Worm (Caenorhabditis elegans): ENCODE data around the gene faah-6.

faah-6 gene

DNA sequence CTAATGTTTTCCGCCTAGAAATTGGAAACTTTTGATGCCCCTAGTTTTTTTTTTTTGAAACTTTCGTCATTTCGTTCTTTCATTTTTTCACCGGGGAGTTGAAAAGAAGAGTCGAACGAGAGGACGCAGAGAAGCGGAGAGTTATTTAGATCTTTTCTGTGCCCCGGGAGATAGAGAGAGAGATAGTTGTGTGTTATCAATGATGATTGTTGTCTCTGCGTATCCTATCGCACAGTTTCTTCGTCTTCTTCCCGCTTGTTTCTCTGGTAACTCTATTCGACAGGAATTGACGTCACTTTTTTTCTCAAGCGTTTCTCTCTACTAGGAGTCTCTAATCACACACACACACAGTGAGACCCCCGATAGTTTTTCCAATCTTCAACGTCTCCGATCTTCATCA lies 39.1 kb downstream of the faah-6 start (continued):
- TF ChIP-seq dve-1 (tag; optimal IDR thresholded peaks at IDR 0.05; ENCODE audit: insufficient read depth) = peak; percentile 96
- TF ChIP-seq unc-62 (GFP tag; optimal IDR thresholded peaks at IDR 0.05 in 1 of 2) = no peak
- no peak for TF ChIP-seq unc-62 (tag; optimal IDR thresholded peaks at IDR 0.05)
- TF ChIP-seq ceh-44 (GFP tag; IDR thresholded peaks at IDR 0.05) = no peak
- peak; percentile 86 for TF ChIP-seq pqm-1 (tag; optimal IDR thresholded peaks at IDR 0.05)
- no peak for TF ChIP-seq vab-7 (GFP tag; IDR thresholded peaks at IDR 0.05)
- peak in 1 of 2 experiments; percentile 29 for TF ChIP-seq lsy-2 (tag; optimal IDR thresholded peaks at IDR 0.05)
- TF ChIP-seq egl-27 (tag; optimal IDR thresholded peaks at IDR 0.05) = no peak
- no peak for TF ChIP-seq zip-11 (GFP tag; IDR thresholded peaks at IDR 0.05)
- TF ChIP-seq ceh-28 (tag; optimal IDR thresholded peaks at IDR 0.05) = no peak
- TF ChIP-seq nhr-76 (tag; optimal IDR thresholded peaks at IDR 0.05) = no peak
- TF ChIP-seq mdt-29 (GFP tag; IDR thresholded peaks at IDR 0.05) = no peak
- no peak for TF ChIP-seq set-16 (GFP tag; IDR thresholded peaks at IDR 0.05)
- TF ChIP-seq ceh-32 (tag; optimal IDR thresholded peaks at IDR 0.05; ENCODE audit: poor library complexity) = no peak
- TF ChIP-seq daf-12 (tag; optimal IDR thresholded peaks at IDR 0.05) = no peak
- no peak for TF ChIP-seq Y105C5A.15 (GFP tag; IDR thresholded peaks at IDR 0.05)
- TF ChIP-seq tag-97 (GFP tag; IDR thresholded peaks at IDR 0.05) = no peak
- no peak for TF ChIP-seq fos-1 (tag; optimal IDR thresholded peaks at IDR 0.05)
- no peak for TF ChIP-seq ctbp-1 (GFP tag; IDR thresholded peaks at IDR 0.05)
- peak in 1 of 2 experiments; percentile 58 for TF ChIP-seq mdl-1 (tag; optimal IDR thresholded peaks at IDR 0.05)
- TF ChIP-seq lin-1 (GFP tag; IDR thresholded peaks at IDR 0.05) = peak; percentile 70; the same call in 1 of the 2 replicates
- TF ChIP-seq nhr-6 (tag; optimal IDR thresholded peaks at IDR 0.05) = peak; percentile 45
- TF ChIP-seq egl-43 (GFP tag; IDR thresholded peaks at IDR 0.05) = no peak
- no peak for TF ChIP-seq lin-15B (tag; optimal IDR thresholded peaks at IDR 0.05)
- TF ChIP-seq T20F7.1 (GFP tag; optimal IDR thresholded peaks at IDR 0.05) = no peak
- peak; percentile 39 for TF ChIP-seq nhr-102 (tag; optimal IDR thresholded peaks at IDR 0.05)
- no peak for TF ChIP-seq F49E8.2 (tag; optimal IDR thresholded peaks at IDR 0.05; ENCODE audit: borderline replicate concordance)
- peak; percentile 69 for TF ChIP-seq mxl-3 (GFP tag; optimal IDR thresholded peaks at IDR 0.05)
- peak; percentile 99 for TF ChIP-seq nhr-28 (tag; optimal IDR thresholded peaks at IDR 0.05)
- no peak for TF ChIP-seq zfp-3 (GFP tag; conservative IDR thresholded peaks at IDR 0.05)
- TF ChIP-seq rbr-2 (tag; optimal IDR thresholded peaks at IDR 0.05) = no peak
- no peak for TF ChIP-seq duxl-1 (tag; optimal IDR thresholded peaks at IDR 0.05; ENCODE audit: poor library complexity)
- TF ChIP-seq hmg-1.1 (GFP tag; IDR thresholded peaks at IDR 0.05) = peak; percentile 48; the same call in 1 of the 2 replicates
- no peak for TF ChIP-seq spr-3 (GFP tag; optimal IDR thresholded peaks at IDR 0.05)
- no peak for TF ChIP-seq madf-9 (GFP tag; conservative IDR thresholded peaks at IDR 0.05)
- peak; percentile 42 for TF ChIP-seq dpl-1 (GFP tag; optimal IDR thresholded peaks at IDR 0.05)
- TF ChIP-seq hif-1 (tag; optimal IDR thresholded peaks at IDR 0.05) = peak in 1 of 2 experiments; percentile 59
- peak; percentile 79 for TF ChIP-seq nhr-77 (tag; optimal IDR thresholded peaks at IDR 0.05)
- no peak for TF ChIP-seq ztf-11 (tag; optimal IDR thresholded peaks at IDR 0.05)
- TF ChIP-seq F44E2.7 (GFP tag; IDR thresholded peaks at IDR 0.05) = no peak
- TF ChIP-seq aly-2 (tag; optimal IDR thresholded peaks at IDR 0.05) = no peak
- TF ChIP-seq lin-29 (GFP tag; IDR thresholded peaks at IDR 0.05) = no peak
- no peak for TF ChIP-seq Y75B8A.6 (GFP tag; IDR thresholded peaks at IDR 0.05)
- TF ChIP-seq nhr-41 (GFP tag; IDR thresholded peaks at IDR 0.05) = no peak
- TF ChIP-seq ZK546.5 (tag; optimal IDR thresholded peaks at IDR 0.05) = no peak
- peak; percentile 84 for TF ChIP-seq tra-1 (GFP tag; IDR thresholded peaks at IDR 0.05)
- no peak for TF ChIP-seq madf-5 (GFP tag; IDR thresholded peaks at IDR 0.05)
- no peak for TF ChIP-seq ZK337.2 (GFP tag; IDR thresholded peaks at IDR 0.05)
- TF ChIP-seq lin-39 (tag; optimal IDR thresholded peaks at IDR 0.05) = no peak
- TF ChIP-seq mes-2 (tag; optimal IDR thresholded peaks at IDR 0.05; ENCODE audit: poor library complexity, severe bottlenecking) = peak; percentile 68
- no peak for TF ChIP-seq cey-2 (tag; optimal IDR thresholded peaks at IDR 0.05; ENCODE audit: borderline replicate concordance, insufficient read depth)
